Worm (Caenorhabditis elegans): ENCODE results near the gene R155.3.

R155.3 gene

DNA sequence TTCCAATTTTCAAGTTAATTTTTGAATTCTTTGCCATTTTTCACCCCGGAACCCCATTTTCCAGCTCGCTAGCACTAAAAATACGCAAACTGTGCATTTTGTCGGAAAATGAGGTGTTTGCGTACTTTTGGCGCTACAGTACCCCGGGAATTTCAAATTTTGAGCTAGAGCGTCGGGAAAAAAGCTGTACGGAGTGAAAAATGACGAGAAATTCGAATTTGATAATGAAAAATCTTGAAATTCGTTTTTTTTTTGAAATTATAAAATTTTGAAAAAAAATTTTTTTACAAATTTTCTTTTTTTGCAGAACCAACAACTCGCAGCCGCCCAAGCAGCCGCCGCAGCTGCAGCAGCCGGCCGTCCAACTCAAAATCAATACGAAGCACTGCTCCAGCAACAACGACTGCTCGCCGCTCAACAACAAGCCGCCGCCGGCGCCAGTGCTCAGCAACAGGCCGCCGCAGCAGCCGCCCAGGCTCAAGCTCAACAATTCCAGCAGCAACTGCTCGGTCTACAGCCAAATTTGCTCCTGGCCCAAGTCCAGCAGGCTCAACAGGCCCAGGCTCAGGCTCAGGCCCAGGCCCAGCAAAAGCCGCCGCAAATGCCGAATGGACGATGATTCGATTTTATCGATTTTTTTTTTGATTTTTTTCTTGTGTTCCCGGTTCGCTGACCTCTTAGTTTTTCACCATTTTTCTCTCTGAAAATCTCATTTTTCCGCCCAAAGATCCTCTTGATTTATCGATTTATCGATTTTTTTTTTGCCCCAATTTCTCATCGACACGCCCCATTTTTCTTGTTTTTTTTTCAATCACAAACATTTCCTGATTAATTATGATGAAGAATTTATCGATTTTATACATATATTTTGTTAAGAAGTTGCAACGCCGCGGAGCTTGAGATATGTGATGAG, 37.6 kb downstream of the R155.3 start:
- TF ChIP-seq lin-13 (GFP tag; optimal IDR thresholded peaks at IDR 0.05) (peak; percentile 48), nhr-11 (tag; optimal IDR thresholded peaks at IDR 0.05) (no peak), C34F6.9 (tag; optimal IDR thresholded peaks at IDR 0.05) (no peak), ztf-1 (GFP tag; conservative IDR thresholded peaks at IDR 0.05) (no peak), F13H6.1 (tag; optimal IDR thresholded peaks at IDR 0.05) (no peak), fos-1 (tag; optimal IDR thresholded peaks at IDR 0.05) (no peak), alr-1 (tag; optimal IDR thresholded peaks at IDR 0.05) (no peak), mbf-1 (tag; optimal IDR thresholded peaks at IDR 0.05) (no peak), ceh-82 (tag; optimal IDR thresholded peaks at IDR 0.05) (no peak), nhr-129 (tag; optimal IDR thresholded peaks at IDR 0.05) (no peak), elt-1 (tag; optimal IDR thresholded peaks at IDR 0.05) (no peak), nhr-21 (tag; optimal IDR thresholded peaks at IDR 0.05) (no peak), Y55F3AM.14 (GFP tag; optimal IDR thresholded peaks at IDR 0.05) (no peak), ama-1 (optimal IDR thresholded peaks at IDR 0.05) (no peak), unc-62 (GFP tag; optimal IDR thresholded peaks at IDR 0.05) (no peak), lsy-2 (tag; optimal IDR thresholded peaks at IDR 0.05) (peak; percentile 7 to 65), ztf-4 (tag; optimal IDR thresholded peaks at IDR 0.05) (no peak)

DNA sequence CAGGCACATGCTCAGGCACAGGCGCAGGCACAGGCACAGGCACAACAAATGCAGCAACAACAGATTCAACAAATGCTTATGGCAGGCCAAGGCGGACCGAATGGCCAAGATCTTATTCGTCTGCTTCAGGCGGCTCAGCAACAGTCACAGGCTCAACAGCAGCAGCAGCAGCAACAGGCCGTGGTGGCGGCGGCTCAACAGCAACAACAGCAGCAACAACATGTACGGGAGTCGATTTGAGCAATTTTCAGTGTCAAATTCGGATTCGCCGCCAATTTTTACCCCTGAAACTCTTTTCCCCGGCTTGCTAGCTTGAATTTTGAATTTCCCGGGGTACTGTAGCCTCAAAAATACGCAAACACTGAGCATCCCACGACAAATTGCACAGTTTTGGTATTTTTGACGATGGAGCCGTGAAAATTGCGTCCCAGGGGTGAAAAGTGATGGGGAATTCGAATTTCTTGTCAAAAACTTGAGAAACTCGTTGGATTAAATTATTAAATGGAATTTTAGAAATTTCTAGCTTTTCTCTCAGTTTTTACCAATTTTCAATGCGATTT, 38.6 kb downstream of the R155.3 start:
- TF ChIP-seq nhr-6 (tag; optimal IDR thresholded peaks at IDR 0.05) (no peak), lin-13 (GFP tag; optimal IDR thresholded peaks at IDR 0.05) (peak; percentile 70), lsy-2 (tag; optimal IDR thresholded peaks at IDR 0.05) (peak in 1 of 2 experiments; percentile 60)

DNA sequence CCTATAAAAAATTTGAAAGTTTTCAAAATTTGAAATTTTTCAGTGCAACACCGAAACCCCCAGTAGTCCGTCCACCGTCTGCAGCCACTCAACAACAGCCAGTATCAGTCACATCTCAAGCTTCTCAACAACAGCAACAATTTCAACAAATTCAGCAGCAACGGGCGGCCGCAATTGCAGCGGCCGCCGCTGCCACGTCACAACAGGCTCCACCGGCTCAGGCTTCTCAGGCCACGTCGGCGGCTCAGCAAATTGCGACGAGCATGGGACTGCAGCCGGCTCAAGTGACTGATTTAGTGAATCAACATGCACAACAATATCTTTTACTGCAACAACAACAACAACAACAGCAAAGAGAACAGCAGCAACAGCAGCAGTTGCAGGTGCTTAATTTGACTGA, 42.4 kb downstream of the R155.3 start:
- TF ChIP-seq ama-1 (optimal IDR thresholded peaks at IDR 0.05) (no peak), blmp-1 (tag; optimal IDR thresholded peaks at IDR 0.05; ENCODE audit: insufficient read depth) (no peak), gmeb-1 (tag; optimal IDR thresholded peaks at IDR 0.05) (no peak), F13H6.1 (tag; optimal IDR thresholded peaks at IDR 0.05) (no peak), unc-55 (GFP tag; optimal IDR thresholded peaks at IDR 0.05) (no peak), nhr-11 (tag; optimal IDR thresholded peaks at IDR 0.05) (no peak), lin-13 (GFP tag; optimal IDR thresholded peaks at IDR 0.05) (no peak), nhr-77 (tag; optimal IDR thresholded peaks at IDR 0.05) (no peak), mbf-1 (tag; optimal IDR thresholded peaks at IDR 0.05) (no peak), nhr-129 (tag; optimal IDR thresholded peaks at IDR 0.05) (no peak), mdl-1 (tag; optimal IDR thresholded peaks at IDR 0.05) (no peak), nhr-10 (tag; optimal IDR thresholded peaks at IDR 0.05) (no peak)

DNA sequence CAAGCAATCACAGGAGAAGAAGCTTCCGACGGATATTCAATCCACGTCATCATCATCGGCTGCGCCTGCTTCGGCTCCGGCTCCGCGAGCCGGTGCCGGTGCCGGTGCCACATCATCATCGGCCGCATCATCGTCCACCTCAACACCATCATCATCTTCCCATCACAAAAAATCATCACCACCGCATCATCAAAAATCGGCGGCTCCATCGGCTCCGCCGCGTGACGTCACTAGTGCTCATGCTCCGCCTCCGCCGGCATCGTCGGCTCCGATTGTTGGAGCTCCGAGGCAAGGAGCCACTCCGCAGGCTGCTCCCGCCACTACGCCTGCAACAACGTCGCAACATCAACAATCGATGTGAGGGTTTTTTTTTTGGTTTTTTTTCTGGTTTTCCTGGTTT, 44.5 kb downstream of the R155.3 start:
- TF ChIP-seq ama-1 (optimal IDR thresholded peaks at IDR 0.05) = no peak
- TF ChIP-seq lsy-2 (tag; optimal IDR thresholded peaks at IDR 0.05) = no peak
- no peak for TF ChIP-seq ceh-82 (tag; optimal IDR thresholded peaks at IDR 0.05)
- no peak for TF ChIP-seq nhr-6 (tag; optimal IDR thresholded peaks at IDR 0.05)
- TF ChIP-seq nhr-129 (tag; optimal IDR thresholded peaks at IDR 0.05) = no peak

DNA sequence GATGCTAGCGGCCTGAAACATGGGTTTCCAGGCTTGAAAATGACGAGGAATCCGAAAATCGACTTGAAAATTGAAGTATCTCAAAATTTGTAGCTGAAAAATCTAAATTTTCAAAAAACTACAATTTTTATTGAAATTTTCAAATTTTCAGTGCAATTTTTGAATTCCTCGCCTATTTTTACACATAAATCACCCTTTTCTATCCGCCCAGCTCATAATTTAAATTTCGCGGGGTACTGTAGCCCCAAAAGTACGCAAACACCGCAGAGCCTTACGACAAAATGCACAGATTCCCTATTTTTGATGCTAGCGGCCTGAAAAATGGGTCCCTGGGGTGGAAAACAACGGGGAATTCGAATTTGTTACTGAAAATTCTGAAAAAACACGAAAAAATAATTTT, 45.0 kb downstream of the R155.3 start:
- TF ChIP-seq lin-13 (GFP tag; optimal IDR thresholded peaks at IDR 0.05) (peak; percentile 26), lsy-2 (tag; optimal IDR thresholded peaks at IDR 0.05) (peak in 1 of 2 experiments; percentile 63), dmd-4 (tag; optimal IDR thresholded peaks at IDR 0.05) (no peak)

DNA sequence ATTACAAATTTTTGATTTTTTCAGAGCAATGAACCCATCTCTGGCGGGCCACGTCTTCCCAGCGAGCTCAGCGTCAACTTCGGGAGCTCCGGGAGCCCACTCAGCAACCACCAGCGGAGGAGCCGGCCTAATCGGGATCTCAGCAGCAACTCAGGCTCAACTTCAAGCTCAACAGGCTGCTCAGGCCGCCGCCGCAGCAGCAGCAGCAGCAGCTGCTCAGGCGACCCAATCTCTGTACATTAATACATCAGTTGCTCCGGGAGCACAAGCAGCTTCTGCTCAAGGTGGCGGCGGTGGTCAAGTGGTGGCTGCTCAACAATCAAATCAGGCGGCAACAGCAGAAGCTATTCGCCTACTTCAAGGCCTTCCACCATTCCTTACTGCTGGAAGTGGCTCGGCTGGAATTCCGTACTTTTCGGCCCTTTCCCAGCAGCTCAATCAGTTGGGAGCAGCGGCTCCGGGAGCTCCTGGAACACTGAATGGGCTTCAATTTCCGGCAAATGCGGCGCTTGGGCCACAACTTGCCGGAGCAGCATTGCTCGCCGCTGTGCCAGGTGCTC, 45.7 kb downstream of the R155.3 start:
- no peak for TF ChIP-seq nhr-11 (tag; optimal IDR thresholded peaks at IDR 0.05)
- TF ChIP-seq blmp-1 (tag; optimal IDR thresholded peaks at IDR 0.05; ENCODE audit: insufficient read depth) = no peak
- TF ChIP-seq ama-1 (optimal IDR thresholded peaks at IDR 0.05) = no peak
- TF ChIP-seq ztf-11 (tag; optimal IDR thresholded peaks at IDR 0.05) = no peak
- TF ChIP-seq Y55F3AM.14 (GFP tag; optimal IDR thresholded peaks at IDR 0.05) = no peak
- no peak for TF ChIP-seq sem-4 (tag; optimal IDR thresholded peaks at IDR 0.05)
- no peak for TF ChIP-seq crh-2 (tag; optimal IDR thresholded peaks at IDR 0.05)
- TF ChIP-seq nhr-10 (tag; optimal IDR thresholded peaks at IDR 0.05) = no peak
- TF ChIP-seq ZK546.5 (tag; optimal IDR thresholded peaks at IDR 0.05) = no peak
- TF ChIP-seq ceh-82 (tag; optimal IDR thresholded peaks at IDR 0.05) = no peak
- no peak for TF ChIP-seq nhr-77 (tag; optimal IDR thresholded peaks at IDR 0.05)
- no peak for TF ChIP-seq nhr-25 (tag; optimal IDR thresholded peaks at IDR 0.05)
- TF ChIP-seq sma-3 (GFP tag; optimal IDR thresholded peaks at IDR 0.05) = no peak
- TF ChIP-seq lin-13 (GFP tag; optimal IDR thresholded peaks at IDR 0.05) = no peak
- TF ChIP-seq peb-1 (tag; optimal IDR thresholded peaks at IDR 0.05) = no peak
- TF ChIP-seq dmd-4 (tag; optimal IDR thresholded peaks at IDR 0.05) = no peak
- no peak for TF ChIP-seq mbf-1 (tag; optimal IDR thresholded peaks at IDR 0.05)
- TF ChIP-seq ztf-4 (tag; optimal IDR thresholded peaks at IDR 0.05) = no peak
- no peak for TF ChIP-seq skn-1 (tag; optimal IDR thresholded peaks at IDR 0.05)
- TF ChIP-seq elt-1 (tag; optimal IDR thresholded peaks at IDR 0.05) = no peak

All from whole organism, L2 larva.